Worm (Caenorhabditis elegans): Measurements from ENCODE around the gene srh-76.

DNA sequence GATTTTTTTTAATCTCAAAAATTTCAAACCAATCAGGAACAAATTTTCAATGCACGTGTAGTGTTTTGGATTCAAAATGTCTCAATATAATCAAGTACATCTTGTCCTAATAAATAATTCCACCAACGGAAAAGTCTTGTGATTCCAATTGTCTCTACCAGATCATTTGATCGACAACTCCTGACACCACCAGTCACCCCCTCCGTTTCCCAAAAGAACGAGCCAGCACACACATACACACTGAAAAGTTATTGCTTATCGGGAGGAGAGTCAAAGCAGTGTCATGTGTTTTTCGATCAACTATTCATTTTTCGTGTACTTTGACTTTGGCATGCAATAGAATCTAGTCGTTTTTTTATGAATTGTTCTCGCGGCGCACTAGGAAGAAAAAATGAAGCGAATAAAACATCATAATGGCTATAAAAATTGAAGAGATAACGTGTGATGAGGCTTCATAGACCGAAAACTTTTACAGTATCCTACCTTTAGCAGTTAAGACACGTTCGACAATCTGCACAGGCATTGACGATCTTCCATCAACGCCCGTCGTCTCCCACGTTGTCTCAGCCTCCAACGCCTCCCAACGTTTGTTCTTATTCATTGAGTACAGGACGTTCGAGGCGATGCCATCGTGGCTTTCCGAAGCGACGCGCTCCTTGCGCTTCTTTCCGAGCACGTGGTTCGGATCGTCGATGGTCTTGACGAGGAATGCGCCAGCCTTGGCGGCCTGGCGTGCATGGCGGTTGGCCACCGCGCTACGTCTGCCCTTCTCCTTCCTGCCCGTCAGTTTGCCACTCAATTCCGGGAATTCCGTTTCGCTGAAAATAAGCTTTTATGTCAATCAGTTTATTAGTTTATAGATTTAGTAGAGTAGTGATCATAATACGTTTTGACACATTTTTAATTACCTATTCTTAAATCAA is 10.0 kb downstream of the srh-76 start:
- no peak for TF ChIP-seq dao-5 (tag; optimal IDR thresholded peaks at IDR 0.05)
- no peak for TF ChIP-seq him-1 (tag; optimal IDR thresholded peaks at IDR 0.05)
- no peak for TF ChIP-seq W03F9.2 (tag; optimal IDR thresholded peaks at IDR 0.05)
